Worm (Caenorhabditis elegans): ENCODE data around the gene F43B10.1.

DNA sequence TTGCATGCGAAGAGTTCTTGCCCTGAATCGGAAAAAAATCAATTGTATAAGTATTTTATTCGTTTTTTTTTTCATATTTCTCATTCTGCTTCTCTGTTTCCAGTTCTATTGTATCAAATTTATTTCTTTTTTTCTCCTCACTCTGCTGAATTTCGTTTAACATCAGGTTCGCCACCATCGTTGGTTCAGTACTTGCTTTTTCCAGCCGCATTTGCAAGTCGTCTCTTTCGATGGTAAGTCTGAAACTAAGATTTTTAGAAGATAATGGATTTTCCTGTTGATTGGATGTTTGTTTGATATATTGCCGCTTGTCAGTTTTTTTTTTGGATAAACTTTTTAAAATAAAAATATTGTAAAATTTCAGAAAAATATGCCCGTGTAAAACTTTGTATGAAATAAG lies 55.5 kb downstream of the F43B10.1 start:
- TF ChIP-seq tbx-11 (GFP tag; IDR thresholded peaks at IDR 0.05) (no peak), B0310.2 (tag; optimal IDR thresholded peaks at IDR 0.05) (no peak), pes-1 (GFP tag; IDR thresholded peaks at IDR 0.05) (no peak), ama-1 (optimal IDR thresholded peaks at IDR 0.05) (no peak)
